Worm (Caenorhabditis elegans): Measurements from ENCODE around the gene sorf-2.

sorf-2 gene

ce11 chrIII:5305725-5306124 is 20.7 kb upstream of the sorf-2 start (continued):
- peak; percentile 88 to 97 for TF ChIP-seq madf-5 (GFP tag; IDR thresholded peaks at IDR 0.05)
- peak; percentile 78 for TF ChIP-seq ceh-44 (GFP tag; IDR thresholded peaks at IDR 0.05)
- no peak for TF ChIP-seq snpc-4 (tag; optimal IDR thresholded peaks at IDR 0.05)
- TF ChIP-seq hlh-30 (tag; optimal IDR thresholded peaks at IDR 0.05; ENCODE audit: insufficient read depth) = peak; percentile 49
- no peak for TF ChIP-seq unc-62 (GFP tag; optimal IDR thresholded peaks at IDR 0.05 in 1 of 2)
- no peak for TF ChIP-seq unc-62 (tag; optimal IDR thresholded peaks at IDR 0.05)
- TF ChIP-seq saeg-2 (GFP tag; IDR thresholded peaks at IDR 0.05) = 0 out of 2 replicates have a peak, but pooled peaks have one; percentile 72
- TF ChIP-seq spr-3 (GFP tag; optimal IDR thresholded peaks at IDR 0.05) = peak; percentile 82
- TF ChIP-seq R02D3.7 (tag; optimal IDR thresholded peaks at IDR 0.05) = no peak
- TF ChIP-seq nhr-25 (tag; optimal IDR thresholded peaks at IDR 0.05; ENCODE audit: borderline replicate concordance, insufficient read depth) = no peak
- TF ChIP-seq jun-1 (tag; optimal IDR thresholded peaks at IDR 0.05) = no peak
- TF ChIP-seq F26F4.8 (GFP tag; conservative IDR thresholded peaks at IDR 0.05) = peak; percentile 98
- no peak for TF ChIP-seq attf-4 (tag; optimal IDR thresholded peaks at IDR 0.05)
- TF ChIP-seq egl-27 (tag; optimal IDR thresholded peaks at IDR 0.05) = no peak
- peak; percentile 99 for TF ChIP-seq lim-7 (GFP tag; IDR thresholded peaks at IDR 0.05)
- TF ChIP-seq ztf-11 (tag; optimal IDR thresholded peaks at IDR 0.05) = no peak
- TF ChIP-seq rbr-2 (tag; optimal IDR thresholded peaks at IDR 0.05) = peak; percentile 69
- peak; percentile 85; the same call in 1 of the 2 replicates for TF ChIP-seq zip-11 (GFP tag; IDR thresholded peaks at IDR 0.05)
- TF ChIP-seq dmd-9 (GFP tag; IDR thresholded peaks at IDR 0.05) = peak; percentile 77
- peak; percentile 37 for TF ChIP-seq aha-1 (tag)
- peak; percentile 83; the same call in 1 of the 2 replicates for TF ChIP-seq Y75B8A.6 (GFP tag; IDR thresholded peaks at IDR 0.05)
- TF ChIP-seq lin-1 (GFP tag; IDR thresholded peaks at IDR 0.05) = peak; percentile 84
- no peak for TF ChIP-seq pqm-1 (tag; optimal IDR thresholded peaks at IDR 0.05)
- TF ChIP-seq zag-1 (tag; optimal IDR thresholded peaks at IDR 0.05) = no peak
- peak; percentile 86 for TF ChIP-seq mxl-2 (GFP tag; conservative IDR thresholded peaks at IDR 0.05)
- peak; percentile 61 for TF ChIP-seq mep-1 (tag; optimal IDR thresholded peaks at IDR 0.05)
- peak; percentile 50 for TF ChIP-seq dpl-1 (GFP tag; optimal IDR thresholded peaks at IDR 0.05)
- TF ChIP-seq lin-13 (GFP tag; optimal IDR thresholded peaks at IDR 0.05) = peak; percentile 54
- peak; percentile 83 for TF ChIP-seq duxl-1 (tag; optimal IDR thresholded peaks at IDR 0.05; ENCODE audit: poor library complexity)
- no peak for TF ChIP-seq fos-1 (tag; optimal IDR thresholded peaks at IDR 0.05)
- peak; percentile 89 for TF ChIP-seq vab-7 (GFP tag; IDR thresholded peaks at IDR 0.05)
- TF ChIP-seq ceh-82 (tag; optimal IDR thresholded peaks at IDR 0.05) = no peak
- no peak for TF ChIP-seq ama-1 (optimal IDR thresholded peaks at IDR 0.05)
- peak; percentile 94 for TF ChIP-seq F44E2.7 (GFP tag; IDR thresholded peaks at IDR 0.05)
- peak; percentile 68 for TF ChIP-seq nhr-111 (GFP tag; optimal IDR thresholded peaks at IDR 0.05)
- peak; percentile 63 for TF ChIP-seq ztf-7 (tag; optimal IDR thresholded peaks at IDR 0.05)
- TF ChIP-seq hif-1 (tag; optimal IDR thresholded peaks at IDR 0.05) = peak; percentile 15 to 62
- TF ChIP-seq daf-16 (GFP tag; optimal IDR thresholded peaks at IDR 0.05) = peak; percentile 57 to 83
- TF ChIP-seq daf-16 (tag; optimal IDR thresholded peaks at IDR 0.05) = peak; percentile 83
- TF ChIP-seq Y105C5A.15 (GFP tag; IDR thresholded peaks at IDR 0.05) = peak; percentile 91
- 0 out of 2 replicates have a peak, but pooled peaks have one; percentile 65 for TF ChIP-seq daf-8 (GFP tag; IDR thresholded peaks at IDR 0.05)
- peak; percentile 75 for TF ChIP-seq nhr-42 (GFP tag; IDR thresholded peaks at IDR 0.05)
- peak; percentile 93 for TF ChIP-seq daf-19 (GFP tag; conservative IDR thresholded peaks at IDR 0.05)
- no peak for TF ChIP-seq nhr-10 (tag; optimal IDR thresholded peaks at IDR 0.05)
- peak; percentile 91 for TF ChIP-seq T26A8.4 (GFP tag; IDR thresholded peaks at IDR 0.05)
- peak; percentile 81 for TF ChIP-seq lir-3 (tag; optimal IDR thresholded peaks at IDR 0.05)
- peak; percentile 79 for TF ChIP-seq unc-130 (GFP tag; optimal IDR thresholded peaks at IDR 0.05)
- TF ChIP-seq zip-2 (tag; optimal IDR thresholded peaks at IDR 0.05) = no peak
- peak; percentile 5 for TF ChIP-seq fkh-10 (GFP tag; optimal IDR thresholded peaks at IDR 0.05)
- TF ChIP-seq ceh-32 (tag; optimal IDR thresholded peaks at IDR 0.05; ENCODE audit: poor library complexity) = no peak
- TF ChIP-seq F37D6.2 (tag; optimal IDR thresholded peaks at IDR 0.05) = peak; percentile 18
- peak; percentile 56 for TF ChIP-seq nhr-102 (tag; optimal IDR thresholded peaks at IDR 0.05)
- TF ChIP-seq daf-12 (tag; optimal IDR thresholded peaks at IDR 0.05) = no peak
